Worm (Caenorhabditis elegans) whole organism, young adult: ENCODE data around the gene Y61B8A.6.
A peak's percentile ranks its signal among the peaks of the same experiment; 100 is the strongest.
"Not testable (repeated sequence)": the region's sequence is repeated elsewhere in the genome, so short reads cannot be mapped to it uniquely, and the experiment has no call there.

Experiments
- B0035.1 ChIP-seq: sonication (generic microtip); optimal IDR thresholded peaks from 2 replicates; lab custom pipeline; 2016; ENCODE audit warnings: missing genetic modification characterization, mild to moderate bottlenecking, missing compliant biosample characterization, missing genotype, missing genetic modification reagents
- D2030.7 ChIP-seq: fragments of 200-800 bp; sonication (Bioruptor generic); IDR thresholded peaks from 2 replicates; pipeline ENCODE4 v1.3.6; 2022; ENCODE audit warnings: missing genetic modification reagents, missing genetic modification characterization, missing compliant biosample characterization
- F23B12.7 ChIP-seq: sonication (generic microtip); optimal IDR thresholded peaks from 2 replicates; lab custom pipeline; 2017; ENCODE audit warnings: missing genetic modification characterization, mild to moderate bottlenecking, missing compliant biosample characterization, antibody characterized with exemption, moderate library complexity; ENCODE audit not compliant: insufficient read depth
- F33H1.4 ChIP-seq: fragments of 200-800 bp; sonication (Bioruptor generic); IDR thresholded peaks from 2 replicates; pipeline ENCODE4 v1.3.6; 2022; ENCODE audit warnings: missing genetic modification reagents, missing genetic modification characterization, missing compliant biosample characterization
- F37B4.10 ChIP-seq: fragments of 200-800 bp; sonication (Bioruptor generic); IDR thresholded peaks from 2 replicates; pipeline ENCODE4 v1.3.6; 2022; ENCODE audit warnings: missing genetic modification characterization, missing compliant biosample characterization
- K12H6.12 ChIP-seq: fragments of 200-800 bp; sonication (Bioruptor generic); optimal IDR thresholded peaks from 2 replicates; lab custom pipeline; 2018; ENCODE audit warnings: mild to moderate bottlenecking, missing genetic modification characterization, missing compliant biosample characterization
- Y53F4B.3 ChIP-seq: fragments of 200-800 bp; sonication (Bioruptor generic); IDR thresholded peaks from 2 replicates; pipeline ENCODE4 v1.3.6; 2022; ENCODE audit warnings: missing genetic modification reagents, missing genetic modification characterization, missing compliant biosample characterization
- Y95B8A.8 ChIP-seq: fragments of 200-800 bp; sonication (Bioruptor generic); IDR thresholded peaks from 2 replicates; pipeline ENCODE4 v1.3.6; 2022; ENCODE audit warnings: missing genetic modification reagents, missing genetic modification characterization, missing compliant biosample characterization
- attf-5 ChIP-seq: fragments of 200-800 bp; sonication (Bioruptor generic); optimal IDR thresholded peaks from 2 replicates; lab custom pipeline; 2018; ENCODE audit warnings: mild to moderate bottlenecking, missing genetic modification characterization, missing compliant biosample characterization
- bed-2 ChIP-seq: fragments of 200-800 bp; sonication (Bioruptor generic); IDR thresholded peaks from 2 replicates; pipeline ENCODE4 v1.3.6; 2022; ENCODE audit warnings: missing genetic modification reagents, missing genetic modification characterization, missing compliant biosample characterization
- egrh-3 ChIP-seq: fragments of 200-800 bp; sonication (Bioruptor generic); IDR thresholded peaks from 2 replicates; pipeline ENCODE4 v1.3.6; 2022; ENCODE audit warnings: missing genetic modification reagents, missing genetic modification characterization, missing compliant biosample characterization
- hlh-26 ChIP-seq: fragments of 200-800 bp; sonication (Bioruptor generic); conservative IDR thresholded peaks from 2 replicates; pipeline ENCODE4 v1.3.6; 2022; ENCODE audit warnings: missing genetic modification reagents, missing genetic modification characterization, missing compliant biosample characterization
- let-607 ChIP-seq, 2 experiments: fragments of 200-800 bp in 1 of 2; sonication (Bioruptor generic) in 1 of 2; sonication (generic microtip) in 1 of 2; optimal IDR thresholded peaks; 2 replicates each; lab custom pipeline; 2016 to 2018; ENCODE audit warnings: mild to moderate bottlenecking in 2 of 2, missing compliant biosample characterization in 2 of 2, missing genetic modification characterization in 2 of 2, moderate library complexity in 2 of 2, missing genotype in 1 of 2
- lsl-1 ChIP-seq: fragments of 200-800 bp; sonication (Bioruptor generic); optimal IDR thresholded peaks from 2 replicates; lab custom pipeline; 2018; ENCODE audit warnings: mild to moderate bottlenecking, missing genetic modification characterization, moderate library complexity, missing compliant biosample characterization
- madf-10 ChIP-seq: sonication (generic microtip); optimal IDR thresholded peaks from 2 replicates; lab custom pipeline; 2016; ENCODE audit warnings: mild to moderate bottlenecking, missing genetic modification characterization, missing compliant biosample characterization
- madf-6 ChIP-seq: fragments of 200-800 bp; sonication (Bioruptor generic); IDR thresholded peaks from 2 replicates; pipeline ENCODE4 v1.3.6; 2022; ENCODE audit warnings: missing genetic modification reagents, missing genetic modification characterization, missing compliant biosample characterization
- mes-4 ChIP-seq: sonication (generic microtip); optimal IDR thresholded peaks from 2 replicates; lab custom pipeline; 2016; ENCODE audit warnings: missing genotype, missing genetic modification characterization, missing compliant biosample characterization
- mxl-1 ChIP-seq: sonication (generic microtip); optimal IDR thresholded peaks from 2 replicates; lab custom pipeline; 2016; ENCODE audit warnings: missing genetic modification characterization, missing compliant biosample characterization
- nhr-120 ChIP-seq: fragments of 200-800 bp; sonication (Bioruptor generic); IDR thresholded peaks from 2 replicates; pipeline ENCODE4 v1.3.6; 2022; ENCODE audit warnings: missing genetic modification characterization, missing compliant biosample characterization
- nhr-80 ChIP-seq: sonication (generic microtip); optimal IDR thresholded peaks from 2 replicates; lab custom pipeline; 2016; ENCODE audit warnings: missing genetic modification characterization, missing compliant biosample characterization
- pbrm-1 ChIP-seq: fragments of 200-800 bp; sonication (Bioruptor generic); IDR thresholded peaks from 2 replicates; pipeline ENCODE4 v1.3.6; 2022; ENCODE audit warnings: missing genetic modification reagents, missing genetic modification characterization, missing compliant biosample characterization
- snpc-1.3 ChIP-seq: sonication (generic microtip); optimal IDR thresholded peaks from 2 replicates; lab custom pipeline; 2017; ENCODE audit warnings: missing genetic modification characterization, mild to moderate bottlenecking, missing compliant biosample characterization, antibody characterized with exemption, moderate library complexity, missing genotype, missing genetic modification reagents; ENCODE audit not compliant: insufficient read depth
- snpc-4 ChIP-seq, 5 experiments: fragments of 150-350 bp in 1 of 5; sonication (generic microtip) in 4 of 5; optimal IDR thresholded peaks; 2 replicates each; lab custom pipeline; 2014 to 2018; ENCODE audit warnings: missing genetic modification characterization in 5 of 5, missing biosample characterization in 3 of 5, antibody characterized with exemption in 2 of 5, mild to moderate bottlenecking in 2 of 5, missing compliant biosample characterization in 2 of 5, missing genotype in 2 of 5, moderate library complexity in 2 of 5, missing genetic modification reagents in 1 of 5
- sptf-2 ChIP-seq: fragments of 200-800 bp; sonication (Bioruptor generic); optimal IDR thresholded peaks from 2 replicates; lab custom pipeline; 2018; ENCODE audit warnings: mild to moderate bottlenecking, missing genetic modification characterization, missing compliant biosample characterization
- tbx-9 ChIP-seq: sonication (generic microtip); optimal IDR thresholded peaks from 2 replicates; lab custom pipeline; 2016; ENCODE audit warnings: borderline replicate concordance, missing genetic modification characterization, inconsistent platforms, missing compliant biosample characterization
- xnd-1 ChIP-seq: sonication (generic microtip); optimal IDR thresholded peaks from 2 replicates; lab custom pipeline; 2016; ENCODE audit warnings: missing genotype, missing genetic modification reagents, missing genetic modification characterization, missing compliant biosample characterization
- zfh-2 ChIP-seq: fragments of 200-800 bp; sonication (Bioruptor generic); conservative IDR thresholded peaks from 2 replicates; pipeline ENCODE4 v1.3.6; 2022; ENCODE audit warnings: missing genetic modification reagents, missing genetic modification characterization, missing compliant biosample characterization
- ztf-26 ChIP-seq: sonication (generic microtip); optimal IDR thresholded peaks from 2 replicates; lab custom pipeline; 2017; ENCODE audit warnings: missing genetic modification characterization, missing compliant biosample characterization

The Y61B8A.6 gene

DNA sequence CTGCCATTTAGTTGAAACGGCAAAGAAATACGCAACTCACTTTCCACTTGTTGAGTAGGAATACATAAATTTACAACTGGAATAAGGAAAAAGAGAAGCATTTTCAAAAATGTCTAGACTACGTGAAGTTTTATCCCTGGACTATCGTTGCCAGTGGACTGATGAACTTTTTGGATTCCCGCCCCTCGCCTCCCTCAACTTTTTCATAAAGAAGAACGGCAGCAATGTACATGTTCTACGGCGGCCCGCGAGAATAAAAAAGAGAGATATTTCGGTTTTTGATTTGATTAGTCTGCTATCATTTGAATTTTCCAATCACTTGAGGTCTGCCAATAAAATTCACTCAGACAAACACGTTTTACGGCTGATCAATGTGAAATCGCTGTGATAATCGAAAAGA lies 2.8 kb upstream of the Y61B8A.6 start, which contains the start of gene clec-243:
clec-243 (minus strand) TSS at position 101 of the 400 bp plus-strand sequence.
- no peak for TF ChIP-seq Y95B8A.8 (GFP tag; lab: Robert Waterston, UW)
- no peak for TF ChIP-seq F33H1.4 (GFP tag; lab: Robert Waterston, UW)
- TF ChIP-seq xnd-1 (tag; lab: Kevin White, UChicago) = no peak
- no peak for TF ChIP-seq K12H6.12 (tag; lab: Kevin White, UChicago)
- TF ChIP-seq pbrm-1 (GFP tag; lab: Robert Waterston, UW) = no peak
- no peak for TF ChIP-seq sptf-2 (GFP tag; lab: Kevin White, UChicago)
- TF ChIP-seq mxl-1 (tag; lab: Kevin White, UChicago) = no peak

DNA sequence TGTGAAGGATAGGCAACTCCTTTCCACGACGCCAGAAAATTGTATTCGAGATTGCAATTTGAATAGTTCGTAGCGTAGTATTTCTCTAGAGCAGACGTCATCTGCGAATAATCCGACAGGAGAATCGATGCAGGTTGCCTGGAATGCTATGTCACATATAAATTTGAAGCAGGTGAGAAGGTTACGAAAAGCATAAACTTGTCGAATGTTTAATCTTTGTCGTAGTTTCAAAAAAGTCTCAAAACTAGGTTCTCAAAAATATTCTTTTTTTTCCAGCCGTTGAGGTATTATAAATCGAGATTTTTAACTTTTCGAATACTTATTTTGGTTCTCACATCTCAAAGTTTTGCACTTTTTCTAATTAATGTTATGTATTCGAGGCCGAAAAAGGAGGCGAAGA lies 3.3 kb downstream of the Y61B8A.6 start, which contains the start of gene srh-116:
srh-116 (minus strand) TSS at position 101 of the 400 bp plus-strand sequence.
- not testable (repeated sequence) for TF ChIP-seq let-607 (tag; optimal IDR thresholded peaks at IDR 0.05; lab: Kevin White, UChicago); madf-6; hlh-26 (GFP tag; lab: Robert Waterston, UW)
- TF ChIP-seq, all 124 proteins: peak for 0; not testable (repeated sequence) for 124

DNA sequence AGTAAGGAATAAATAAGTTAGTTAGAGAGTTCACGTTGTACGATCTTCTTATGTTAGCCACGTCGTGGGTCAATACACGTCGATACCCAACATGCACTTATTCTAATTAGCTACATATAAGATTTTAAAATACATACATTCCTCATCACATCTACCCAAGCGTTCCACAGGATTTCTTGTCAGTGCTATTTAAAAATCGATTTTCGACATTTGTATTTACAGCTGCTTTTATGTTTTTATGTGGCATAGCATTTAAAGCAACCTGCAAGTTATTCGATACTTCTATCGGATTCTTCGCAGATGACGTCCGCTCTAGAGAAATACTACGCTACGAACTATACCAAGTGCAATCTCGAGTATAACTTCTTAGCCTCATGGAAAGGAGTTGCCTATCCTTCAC lies 3.7 kb downstream of the Y61B8A.6 start, which contains the start of gene srh-115:
srh-115 (plus strand) TSS at position 301 of the 400 bp plus-strand sequence.
- TF ChIP-seq mxl-1 (tag; lab: Kevin White, UChicago) (no peak), Y53F4B.3 (GFP tag; lab: Robert Waterston, UW) (no peak), ztf-26 (tag; lab: Kevin White, UChicago) (no peak)

DNA sequence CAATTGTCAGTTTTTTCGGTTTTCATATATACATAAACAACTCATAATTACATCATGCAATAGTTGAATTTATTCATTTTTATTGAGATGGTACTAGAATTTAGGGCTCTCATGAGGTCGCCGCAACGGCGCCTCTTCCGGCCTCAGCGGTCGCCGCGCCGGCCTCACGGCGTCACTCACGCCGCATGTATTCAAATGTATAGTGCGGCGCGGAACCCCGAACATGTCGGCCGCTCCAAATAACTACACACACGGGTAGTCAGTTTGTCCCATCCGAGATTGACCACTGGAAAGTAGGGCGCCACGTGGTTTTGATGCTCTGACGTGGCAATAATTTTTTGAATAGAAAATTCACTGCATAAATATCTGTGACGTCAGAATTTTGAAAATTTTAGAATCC lies 5.9 kb downstream of the Y61B8A.6 start:
- TF ChIP-seq egrh-3 (GFP tag; lab: Robert Waterston, UW) (no peak), B0035.1 (tag; lab: Kevin White, UChicago) (no peak), zfh-2 (GFP tag; lab: Robert Waterston, UW) (peak; percentile 72), attf-5 (GFP tag; lab: Kevin White, UChicago) (no peak), xnd-1 (tag; lab: Kevin White, UChicago) (no peak), tbx-9 (no peak), F37B4.10 (no peak), snpc-1.3 (tag; lab: Kevin White, UChicago) (no peak), snpc-4 (GFP tag; optimal IDR thresholded peaks at IDR 0.05; lab: Kevin White, UChicago) (no peak), snpc-4 (tag; optimal IDR thresholded peaks at IDR 0.05; lab: Kevin White, UChicago) (peak in 2 of 4 experiments; percentile 63 to 66), madf-10 (tag; lab: Kevin White, UChicago) (no peak)
- TF ChIP-seq, all 124 proteins: peak for 2

DNA sequence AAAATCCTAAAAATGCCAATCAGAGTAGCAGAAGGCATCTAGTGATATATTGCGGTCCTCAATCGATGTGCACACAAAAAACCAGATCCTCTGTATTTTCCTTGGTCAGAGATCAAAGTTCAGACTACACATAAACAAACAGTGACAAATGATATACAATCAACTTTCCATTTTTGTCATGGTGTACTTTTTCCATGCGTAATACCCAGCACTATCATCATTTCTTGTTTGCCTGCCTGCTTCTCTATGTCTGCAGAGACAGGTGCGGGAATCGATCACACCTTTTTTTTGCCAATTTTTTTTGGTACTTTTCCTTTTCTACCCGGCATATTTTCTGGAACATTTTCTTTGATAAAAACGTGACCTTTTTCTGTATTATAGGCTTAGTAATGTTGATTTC lies 6.5 kb downstream of the Y61B8A.6 start:
- TF ChIP-seq nhr-80 (tag; lab: Kevin White, UChicago) = peak; percentile 8
- no peak for TF ChIP-seq lsl-1 (GFP tag; lab: Kevin White, UChicago)

DNA sequence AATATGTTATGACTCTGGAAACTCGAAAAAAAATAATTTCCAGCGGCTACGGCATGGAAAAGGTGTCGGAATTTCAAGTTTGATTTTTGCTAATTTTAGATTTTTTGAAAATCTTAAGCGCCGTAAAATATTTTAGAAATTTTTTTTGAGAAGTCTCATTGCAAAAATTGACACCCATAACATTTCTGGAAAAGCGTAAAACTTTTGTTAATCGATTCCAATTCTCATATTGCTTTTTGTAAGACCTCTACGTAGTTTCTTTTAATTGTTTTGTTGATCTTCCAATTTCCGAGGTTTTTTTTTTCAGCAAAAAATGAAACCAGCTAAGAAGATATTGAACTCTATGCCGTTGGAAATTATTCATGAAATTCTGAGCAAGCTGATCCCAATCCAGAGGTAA lies 7.2 kb downstream of the Y61B8A.6 start, which contains the start of gene fbxa-85:
fbxa-85 (plus strand) TSS at position 301 of the 400 bp plus-strand sequence.
- TF ChIP-seq mes-4 (tag; lab: Kevin White, UChicago) (no peak), bed-2 (no peak), D2030.7 (no peak), nhr-120 (GFP tag; lab: Robert Waterston, UW) (no peak), F23B12.7 (tag; lab: Kevin White, UChicago) (no peak)
